Worm (Caenorhabditis elegans) whole organism, young adult: ENCODE measurements around the gene C31B8.9.

Experiments used
- B0336.3 ChIP-seq: fragments of 200-800 bp; sonication (Bioruptor generic); IDR thresholded peaks from 2 replicates; pipeline ENCODE4 v1.3.6; 2022; ENCODE audit warnings: missing genetic modification characterization, missing compliant biosample characterization
- F23B12.7 ChIP-seq: sonication (generic microtip); optimal IDR thresholded peaks from 2 replicates; lab custom pipeline; 2017; ENCODE audit warnings: missing genetic modification characterization, mild to moderate bottlenecking, missing compliant biosample characterization, antibody characterized with exemption, moderate library complexity; ENCODE audit not compliant: insufficient read depth
- F33H1.4 ChIP-seq: fragments of 200-800 bp; sonication (Bioruptor generic); IDR thresholded peaks from 2 replicates; pipeline ENCODE4 v1.3.6; 2022; ENCODE audit warnings: missing genetic modification reagents, missing genetic modification characterization, missing compliant biosample characterization
- F49E8.2 ChIP-seq: sonication (generic microtip); optimal IDR thresholded peaks from 3 replicates; lab custom pipeline; 2017; ENCODE audit warnings: missing genetic modification characterization, mild to moderate bottlenecking, missing compliant biosample characterization, antibody characterized with exemption, moderate library complexity; ENCODE audit not compliant: insufficient read depth
- F52B5.7 ChIP-seq: sonication (generic microtip); optimal IDR thresholded peaks from 2 replicates; lab custom pipeline; 2016; ENCODE audit warnings: mild to moderate bottlenecking, missing genetic modification characterization, missing compliant biosample characterization
- K11D2.4 ChIP-seq: fragments of 200-800 bp; sonication (Bioruptor generic); IDR thresholded peaks from 2 replicates; pipeline ENCODE4 v1.3.6; 2022; ENCODE audit warnings: missing genetic modification reagents, missing genetic modification characterization, missing compliant biosample characterization
- K12H6.12 ChIP-seq: fragments of 200-800 bp; sonication (Bioruptor generic); optimal IDR thresholded peaks from 2 replicates; lab custom pipeline; 2018; ENCODE audit warnings: mild to moderate bottlenecking, missing genetic modification characterization, missing compliant biosample characterization
- attf-3 ChIP-seq: fragments of 200-800 bp; sonication (Bioruptor generic); conservative IDR thresholded peaks from 2 replicates; pipeline ENCODE4 v1.3.6; 2022; ENCODE audit warnings: missing genetic modification reagents, missing genetic modification characterization, missing compliant biosample characterization
- ceh-100 ChIP-seq: fragments of 200-800 bp; sonication (Bioruptor generic); IDR thresholded peaks from 2 replicates; pipeline ENCODE4 v1.3.6; 2022; ENCODE audit warnings: missing genetic modification reagents, missing genetic modification characterization, missing compliant biosample characterization
- ceh-79 ChIP-seq: sonication (generic microtip); optimal IDR thresholded peaks from 2 replicates; lab custom pipeline; 2017; ENCODE audit warnings: mild to moderate bottlenecking, missing genetic modification characterization, missing compliant biosample characterization
- ekl-4 ChIP-seq: fragments of 200-800 bp; sonication (Bioruptor generic); IDR thresholded peaks from 2 replicates; pipeline ENCODE4 v1.3.6; 2022; ENCODE audit warnings: missing genetic modification reagents, missing genetic modification characterization, missing compliant biosample characterization
- hlh-26 ChIP-seq: fragments of 200-800 bp; sonication (Bioruptor generic); conservative IDR thresholded peaks from 2 replicates; pipeline ENCODE4 v1.3.6; 2022; ENCODE audit warnings: missing genetic modification reagents, missing genetic modification characterization, missing compliant biosample characterization
- lag-1 ChIP-seq: fragments of 200-800 bp; sonication (Bioruptor generic); IDR thresholded peaks from 2 replicates; pipeline ENCODE4 v1.3.6; 2022; ENCODE audit warnings: missing genetic modification reagents, missing genetic modification characterization, missing compliant biosample characterization
- madf-10 ChIP-seq: sonication (generic microtip); optimal IDR thresholded peaks from 2 replicates; lab custom pipeline; 2016; ENCODE audit warnings: mild to moderate bottlenecking, missing genetic modification characterization, missing compliant biosample characterization
- madf-6 ChIP-seq: fragments of 200-800 bp; sonication (Bioruptor generic); IDR thresholded peaks from 2 replicates; pipeline ENCODE4 v1.3.6; 2022; ENCODE audit warnings: missing genetic modification reagents, missing genetic modification characterization, missing compliant biosample characterization
- madf-8 ChIP-seq: fragments of 200-800 bp; sonication (Bioruptor generic); conservative IDR thresholded peaks from 2 replicates; pipeline ENCODE4 v1.3.6; 2022; ENCODE audit warnings: missing genetic modification reagents, missing genetic modification characterization, missing compliant biosample characterization
- mes-4 ChIP-seq: sonication (generic microtip); optimal IDR thresholded peaks from 2 replicates; lab custom pipeline; 2016; ENCODE audit warnings: missing genotype, missing genetic modification characterization, missing compliant biosample characterization
- snpc-3.4 ChIP-seq: sonication (generic microtip); optimal IDR thresholded peaks from 2 replicates; lab custom pipeline; 2017; ENCODE audit warnings: missing genetic modification characterization, mild to moderate bottlenecking, missing compliant biosample characterization, antibody characterized with exemption, moderate library complexity, missing genotype, missing genetic modification reagents
- zfh-2 ChIP-seq: fragments of 200-800 bp; sonication (Bioruptor generic); conservative IDR thresholded peaks from 2 replicates; pipeline ENCODE4 v1.3.6; 2022; ENCODE audit warnings: missing genetic modification reagents, missing genetic modification characterization, missing compliant biosample characterization
- ztf-26 ChIP-seq: sonication (generic microtip); optimal IDR thresholded peaks from 2 replicates; lab custom pipeline; 2017; ENCODE audit warnings: missing genetic modification characterization, missing compliant biosample characterization

The C31B8.9 gene

DNA sequence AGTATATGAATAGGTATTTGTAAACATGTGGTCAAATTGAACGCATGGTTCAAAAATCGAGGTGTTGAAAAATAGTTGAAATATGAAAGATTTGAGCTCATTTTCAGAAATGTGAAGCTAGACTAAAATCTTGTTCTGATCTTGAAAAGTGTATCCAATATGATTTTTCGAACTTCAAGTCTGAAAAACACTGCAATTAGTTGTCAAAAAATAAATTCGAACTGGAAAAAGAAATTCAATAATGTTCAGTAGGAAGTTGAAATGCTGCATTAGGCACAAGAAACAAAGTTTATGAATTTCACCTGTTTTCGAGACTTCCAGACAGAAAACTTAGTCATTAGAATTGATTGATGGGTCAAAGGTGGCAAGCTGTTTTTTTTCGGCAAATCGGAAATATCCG is 51.3 kb downstream of the C31B8.9 start, which contains the start of gene srh-270:
srh-270 (minus strand) TSS at position 101 of the 400 bp plus-strand sequence.
- TF ChIP-seq F33H1.4 (GFP tag; lab: Robert Waterston, UW), result no peak
- no peak for TF ChIP-seq F52B5.7
- no peak for TF ChIP-seq K11D2.4 (GFP tag; lab: Robert Waterston, UW)
- TF ChIP-seq F23B12.7, result no peak
- no peak for TF ChIP-seq mes-4 (tag; lab: Kevin White, UChicago)
- TF ChIP-seq zfh-2 (GFP tag; lab: Robert Waterston, UW), result no peak
- no peak for TF ChIP-seq madf-10 (tag; lab: Kevin White, UChicago)
- TF ChIP-seq lag-1 (GFP tag; lab: Robert Waterston, UW), result no peak
- TF ChIP-seq ceh-100 (GFP tag; lab: Robert Waterston, UW), result no peak
- no peak for TF ChIP-seq attf-3 (GFP tag; lab: Robert Waterston, UW)
- no peak for TF ChIP-seq ztf-26 (tag; lab: Kevin White, UChicago)
- TF ChIP-seq B0336.3 (GFP tag; lab: Robert Waterston, UW), result no peak
- no peak for TF ChIP-seq madf-8 (GFP tag; lab: Robert Waterston, UW)
- no peak for TF ChIP-seq F49E8.2 (tag; lab: Kevin White, UChicago)
- no peak for TF ChIP-seq ceh-79 (tag; lab: Kevin White, UChicago)
- no peak for TF ChIP-seq ekl-4
- TF ChIP-seq hlh-26 (GFP tag; lab: Robert Waterston, UW), result no peak
- TF ChIP-seq madf-6 (GFP tag; lab: Robert Waterston, UW), result no peak
- no peak for TF ChIP-seq snpc-3.4
- TF ChIP-seq K12H6.12 (tag; lab: Kevin White, UChicago), result no peak
